Worm (Caenorhabditis elegans): ENCODE results near the gene srw-100.

ce11 chrV:1662270-1662669 is 48.7 kb upstream of the srw-100 start, which contains the start of gene irld-40:
- TF ChIP-seq him-1 (tag; optimal IDR thresholded peaks at IDR 0.05) = no peak
- no peak for TF ChIP-seq dox-1 (GFP tag; IDR thresholded peaks at IDR 0.05)
- no peak for TF ChIP-seq F22D6.2 (tag; optimal IDR thresholded peaks at IDR 0.05)
- TF ChIP-seq cebp-2 (GFP tag; IDR thresholded peaks at IDR 0.05) = no peak
- no peak for TF ChIP-seq snpc-1.3 (tag; optimal IDR thresholded peaks at IDR 0.05; ENCODE audit: insufficient read depth)

All from whole organism, young adult.